Fruit fly (Drosophila melanogaster): ENCODE results near the gene CG10237.
A peak's percentile ranks its signal among the peaks of the same experiment; 100 is the strongest.

CG10237 gene

dm6 chr2L:19411966-19412365, 30.6 kb downstream of the CG10237 start (continued):
- TF ChIP-seq CG30431 (GFP tag; optimal IDR thresholded peaks at IDR 0.05), result no peak
- peak; percentile 12; the same call in 1 of the 2 replicates for TF ChIP-seq seq (GFP tag; IDR thresholded peaks at IDR 0.05)
- no peak for TF ChIP-seq Ssrp (tag; optimal IDR thresholded peaks at IDR 0.05)
- TF ChIP-seq z (GFP tag; IDR thresholded peaks at IDR 0.05), result no peak
- no peak for TF ChIP-seq Xbp1 (GFP tag; optimal IDR thresholded peaks at IDR 0.05)
- no peak for TF ChIP-seq sens-2 (GFP tag; IDR thresholded peaks at IDR 0.05)
- no peak for TF ChIP-seq hth (optimal IDR thresholded peaks at IDR 0.05)
- no peak for TF ChIP-seq CG10321 (GFP tag; IDR thresholded peaks at IDR 0.05)

- no peak for TF ChIP-seq tio (GFP tag; optimal IDR thresholded peaks at IDR 0.05)
- TF ChIP-seq knrl (GFP tag; IDR thresholded peaks at IDR 0.05; ENCODE audit: partially characterized antibody), result 0 out of 3 replicates have a peak, but pooled peaks have one; percentile 19
- peak; percentile 37 for TF ChIP-seq abd-A (tag; optimal IDR thresholded peaks at IDR 0.05)
- TF ChIP-seq dimm (GFP tag; IDR thresholded peaks at IDR 0.05), result no peak
- 0 out of 3 replicates have a peak, but pooled peaks have one; percentile 26 for TF ChIP-seq CG11456 (GFP tag; IDR thresholded peaks at IDR 0.05)
- no peak for TF ChIP-seq CG11398 (GFP tag; optimal IDR thresholded peaks at IDR 0.05)
- TF ChIP-seq MTF-1 (GFP tag; optimal IDR thresholded peaks at IDR 0.05; ENCODE audit: borderline replicate concordance), result peak; percentile 100
- TF ChIP-seq Dbx (GFP tag; IDR thresholded peaks at IDR 0.05), result 0 out of 3 replicates have a peak, but pooled peaks have one; percentile 9
- TF ChIP-seq slp2 (GFP tag; optimal IDR thresholded peaks at IDR 0.05), result no peak
- peak; percentile 76 for TF ChIP-seq CG10543 (GFP tag; optimal IDR thresholded peaks at IDR 0.05)
- TF ChIP-seq CG2199 (GFP tag; IDR thresholded peaks at IDR 0.05), result no peak
- peak; percentile 27 for TF ChIP-seq sd (tag; optimal IDR thresholded peaks at IDR 0.05)
- TF ChIP-seq crol (GFP tag; IDR thresholded peaks at IDR 0.05), result peak; percentile 66
- 0 out of 2 replicates have a peak, but pooled peaks have one; percentile 7 for TF ChIP-seq seq (GFP tag; IDR thresholded peaks at IDR 0.05)
- peak; percentile 12 for TF ChIP-seq CG4328 (GFP tag; optimal IDR thresholded peaks at IDR 0.05)
- peak; percentile 95 for TF ChIP-seq sr (GFP tag; IDR thresholded peaks at IDR 0.05)
These were observed 36.1 kb downstream of the CG10237 start for dm6 chr2L:19406419-19406818.

- TF ChIP-seq CG12744 (GFP tag; optimal IDR thresholded peaks at IDR 0.05) (no peak), tio (GFP tag; optimal IDR thresholded peaks at IDR 0.05) (no peak), CG31441 (GFP tag; IDR thresholded peaks at IDR 0.05) (no peak), B-H1 (GFP tag; IDR thresholded peaks at IDR 0.05) (no peak), eve (GFP tag; optimal IDR thresholded peaks at IDR 0.05) (no peak), CG1792 (GFP tag; optimal IDR thresholded peaks at IDR 0.05) (no peak), CG17361 (GFP tag; IDR thresholded peaks at IDR 0.05) (peak; percentile 34; the same call in 1 of the 3 replicates), sna (GFP tag; IDR thresholded peaks at IDR 0.05; ENCODE audit: partially characterized antibody) (no peak), Lim3 (GFP tag; IDR thresholded peaks at IDR 0.05) (no peak), Gug (GFP tag; IDR thresholded peaks at IDR 0.05) (0 out of 4 replicates have a peak, but pooled peaks have one; percentile 3), slbo (GFP tag; IDR thresholded peaks at IDR 0.05) (peak; percentile 52; the same call in 1 of the 2 replicates), CG1529 (GFP tag; optimal IDR thresholded peaks at IDR 0.05) (no peak), YL-1 (GFP tag; optimal IDR thresholded peaks at IDR 0.05) (no peak), NC2α (GFP tag; optimal IDR thresholded peaks at IDR 0.05) (no peak), prd (optimal IDR thresholded peaks at IDR 0.05) (no peak), prd (GFP tag; IDR thresholded peaks at IDR 0.05) (peak; percentile 60), CG7745 (tag; optimal IDR thresholded peaks at IDR 0.05) (no peak), Ptx1 (GFP tag; IDR thresholded peaks at IDR 0.05) (peak; percentile 32; the same call in 1 of the 2 replicates), cato (GFP tag; optimal IDR thresholded peaks at IDR 0.05; ENCODE audit: borderline replicate concordance) (no peak), Aef1 (GFP tag; IDR thresholded peaks at IDR 0.05) (0 out of 3 replicates have a peak, but pooled peaks have one; percentile 17), caup (GFP tag; optimal IDR thresholded peaks at IDR 0.05; ENCODE audit: severe bottlenecking) (no peak), Asciz (GFP tag; optimal IDR thresholded peaks at IDR 0.05) (no peak), CG2116 (GFP tag; optimal IDR thresholded peaks at IDR 0.05) (no peak), croc (GFP tag; conservative IDR thresholded peaks at IDR 0.05) (no peak), Med (GFP tag) (peak; percentile 37), CG7372 (GFP tag; IDR thresholded peaks at IDR 0.05) (no peak), tin (GFP tag; optimal IDR thresholded peaks at IDR 0.05) (no peak)
These were observed 36.7 kb downstream of the CG10237 start for dm6 chr2L:19405685-19406357.
